Fruit fly (Drosophila melanogaster) whole organism, embryonic: ENCODE measurements around the gene CG15382.

Experiments used
- Ada2b ChIP-seq: fragments of 200-800 bp; sonication (Bioruptor generic); IDR thresholded peaks from 2 replicates; pipeline ENCODE4 v1.3.6; 2022; ENCODE audit warnings: missing biosample characterization, missing genetic modification characterization
- BtbVII ChIP-seq: fragments of 200-800 bp; sonication (Bioruptor generic); optimal IDR thresholded peaks from 3 replicates; lab custom pipeline; 2017; ENCODE audit warnings: missing biosample characterization, mild to moderate bottlenecking, missing genetic modification characterization
- CG13894 ChIP-seq: fragments of 200-800 bp; sonication (Bioruptor generic); optimal IDR thresholded peaks from 3 replicates; lab custom pipeline; 2018; ENCODE audit warnings: missing biosample characterization, mild to moderate bottlenecking, missing genetic modification characterization, moderate library complexity
- CG14050 ChIP-seq: fragments of 200-800 bp; sonication (Bioruptor generic); IDR thresholded peaks from 3 replicates; pipeline ENCODE4 v1.3.6; 2022; ENCODE audit warnings: missing biosample characterization, missing genetic modification characterization
- CG1603 ChIP-seq: fragments of 200-800 bp; sonication (Bioruptor generic); optimal IDR thresholded peaks from 2 replicates; lab custom pipeline; 2019; ENCODE audit warnings: missing biosample characterization, mild to moderate bottlenecking, missing genetic modification characterization, moderate library complexity
- CG17361 ChIP-seq: fragments of 200-800 bp; sonication (Bioruptor generic); IDR thresholded peaks from 3 replicates; pipeline ENCODE4 v1.3.6; 2022; ENCODE audit warnings: missing biosample characterization, missing genetic modification characterization
- CG17802 ChIP-seq: fragments of 200-800 bp; sonication (Bioruptor generic); optimal IDR thresholded peaks from 2 replicates; lab custom pipeline; 2018; ENCODE audit warnings: missing biosample characterization, mild to moderate bottlenecking, missing genetic modification characterization, moderate library complexity
- CG2199 ChIP-seq: fragments of 200-800 bp; sonication (Bioruptor generic); IDR thresholded peaks from 3 replicates; pipeline ENCODE4 v1.3.6; 2022; ENCODE audit warnings: missing biosample characterization, missing genetic modification characterization
- CG2889 ChIP-seq: fragments of 200-800 bp; sonication (Bioruptor generic); IDR thresholded peaks from 3 replicates; pipeline ENCODE4 v1.3.6; 2022; ENCODE audit warnings: missing biosample characterization, missing genetic modification characterization
- CG4707 ChIP-seq: fragments of 200-800 bp; sonication (Bioruptor generic); optimal IDR thresholded peaks from 2 replicates; lab custom pipeline; 2018; ENCODE audit warnings: missing biosample characterization, mild to moderate bottlenecking, missing genetic modification characterization, moderate library complexity
- CG6175 ChIP-seq: fragments of 200-800 bp; sonication (Bioruptor generic); IDR thresholded peaks from 3 replicates; pipeline ENCODE4 v1.3.6; 2022; ENCODE audit warnings: missing biosample characterization, missing genetic modification characterization
- CG7271 ChIP-seq: fragments of 200-800 bp; sonication (Bioruptor generic); optimal IDR thresholded peaks from 2 replicates; lab custom pipeline; 2018; ENCODE audit warnings: missing biosample characterization, mild to moderate bottlenecking, missing genetic modification characterization, moderate library complexity
- CG8388 ChIP-seq: fragments of 200-800 bp; sonication (Bioruptor generic); optimal IDR thresholded peaks from 2 replicates; lab custom pipeline; 2019; ENCODE audit warnings: missing biosample characterization, mild to moderate bottlenecking, missing genetic modification characterization, moderate library complexity
- CG9727 ChIP-seq: fragments of 200-800 bp; sonication (Bioruptor generic); optimal IDR thresholded peaks from 3 replicates; lab custom pipeline; 2017; ENCODE audit warnings: missing biosample characterization, mild to moderate bottlenecking, missing genetic modification characterization
- D19A ChIP-seq: fragments of 200-800 bp; optimal IDR thresholded peaks from 3 replicates; lab custom pipeline; 2019; ENCODE audit warnings: missing biosample characterization, mild to moderate bottlenecking, missing genetic modification characterization, moderate library complexity
- Dek ChIP-seq: fragments of 200-800 bp; sonication (Bioruptor generic); optimal IDR thresholded peaks from 3 replicates; lab custom pipeline; 2019; ENCODE audit warnings: missing biosample characterization, mild to moderate bottlenecking, missing genetic modification characterization, moderate library complexity
- Eip74EF ChIP-seq, 2 experiments: fragments of 200-800 bp in 1 of 2; fragments of >200 bp in 1 of 2; sonication (Bioruptor generic) in 1 of 2; optimal IDR thresholded peaks; 2 replicates each; lab custom pipeline; 2017 to 2019; ENCODE audit warnings: missing biosample characterization in 2 of 2, missing genetic modification characterization in 2 of 2, mild to moderate bottlenecking in 1 of 2, moderate library complexity in 1 of 2
- Fer2 ChIP-seq: fragments of 200-800 bp; sonication (Bioruptor generic); optimal IDR thresholded peaks from 2 replicates; lab custom pipeline; 2018; ENCODE audit warnings: missing biosample characterization, mild to moderate bottlenecking, missing genetic modification characterization, moderate library complexity
- GATAe ChIP-seq: fragments of 200-800 bp; sonication (Bioruptor generic); conservative IDR thresholded peaks from 2 replicates; pipeline ENCODE4 v1.3.6; 2022; ENCODE audit warnings: missing biosample characterization, missing genetic modification characterization
- Hsf ChIP-seq: fragments of 200-800 bp; sonication (Bioruptor generic); optimal IDR thresholded peaks from 3 replicates; lab custom pipeline; 2016; ENCODE audit warnings: missing biosample characterization, missing genetic modification characterization
- Kr ChIP-seq: fragments of 200-800 bp; sonication (Bioruptor generic); optimal IDR thresholded peaks from 2 replicates; lab custom pipeline; 2017; ENCODE audit warnings: missing biosample characterization, mild to moderate bottlenecking, missing genetic modification characterization
- MESR4 ChIP-seq: fragments of 200-800 bp; sonication (Bioruptor generic); optimal IDR thresholded peaks from 2 replicates; lab custom pipeline; 2018; ENCODE audit warnings: missing biosample characterization, mild to moderate bottlenecking, missing genetic modification characterization, moderate library complexity
- Med ChIP-seq: fragments of 200-800 bp; sonication (Bioruptor generic); peaks from one replicate; lab custom pipeline; 2016; ENCODE audit warnings: missing biosample characterization, missing genetic modification characterization, mild to moderate bottlenecking, inconsistent platforms, moderate library complexity
- Stat92E ChIP-seq, 3 experiments: fragments of >200 bp in 2 of 3; fragments of 200-800 bp in 1 of 3; sonication (Bioruptor generic) in 1 of 3; optimal IDR thresholded peaks; 2 replicates each; lab custom pipeline; 2017 to 2019; ENCODE audit warnings: missing biosample characterization in 3 of 3, missing genetic modification characterization in 3 of 3, mild to moderate bottlenecking in 1 of 3, moderate library complexity in 1 of 3
- Xrp1 ChIP-seq: fragments of 200-800 bp; sonication (Bioruptor generic); IDR thresholded peaks from 2 replicates; pipeline ENCODE4 v1.3.6; 2022; ENCODE audit warnings: missing biosample characterization, missing genetic modification characterization
- ab ChIP-seq: fragments of 200-800 bp; sonication (Bioruptor generic); optimal IDR thresholded peaks from 2 replicates; lab custom pipeline; 2016; ENCODE audit warnings: missing biosample characterization, missing genetic modification characterization
- abd-A ChIP-seq: fragments of 200-800 bp; sonication (Bioruptor generic); optimal IDR thresholded peaks from 3 replicates; lab custom pipeline; 2019; ENCODE audit warnings: missing biosample characterization, mild to moderate bottlenecking, missing genetic modification characterization, moderate library complexity
- bsh ChIP-seq, 2 experiments: fragments of 200-800 bp; sonication (Bioruptor generic); optimal IDR thresholded peaks; 2 replicates each; lab custom pipeline; 2017 to 2018; ENCODE audit warnings: mild to moderate bottlenecking in 2 of 2, missing biosample characterization in 2 of 2, missing genetic modification characterization in 2 of 2, moderate library complexity in 1 of 2
- cas ChIP-seq: fragments of 200-800 bp; sonication (Bioruptor generic); IDR thresholded peaks from 2 replicates; pipeline ENCODE4 v1.3.6; 2022; ENCODE audit warnings: missing biosample characterization, missing genetic modification characterization
- chinmo ChIP-seq: fragments of 200-800 bp; sonication (Bioruptor generic); IDR thresholded peaks from 4 replicates; pipeline ENCODE4 v1.3.6; 2022; ENCODE audit warnings: missing biosample characterization, missing genetic modification characterization; ENCODE audit not compliant: partially characterized antibody
- dysf ChIP-seq: fragments of 200-800 bp; sonication (Bioruptor generic); IDR thresholded peaks from 3 replicates; pipeline ENCODE4 v1.3.6; 2022; ENCODE audit warnings: missing biosample characterization, missing genetic modification characterization
- ems ChIP-seq: fragments of 200-800 bp; sonication (Bioruptor generic); optimal IDR thresholded peaks from 3 replicates; lab custom pipeline; 2016; ENCODE audit warnings: missing biosample characterization, missing genetic modification characterization
- gcm2 ChIP-seq: fragments of 200-800 bp; sonication (Bioruptor generic); optimal IDR thresholded peaks from 2 replicates; lab custom pipeline; 2016; ENCODE audit warnings: missing biosample characterization, missing genetic modification characterization
- gem ChIP-seq: fragments of 200-800 bp; sonication (Bioruptor generic); optimal IDR thresholded peaks from 2 replicates; lab custom pipeline; 2019; ENCODE audit warnings: missing biosample characterization, mild to moderate bottlenecking, missing genetic modification characterization, moderate library complexity
- her ChIP-seq: fragments of 200-800 bp; sonication (Bioruptor generic); optimal IDR thresholded peaks from 2 replicates; lab custom pipeline; 2016; ENCODE audit warnings: missing biosample characterization, missing genetic modification characterization
- ken ChIP-seq: fragments of 200-800 bp; sonication (Bioruptor generic); IDR thresholded peaks from 3 replicates; pipeline ENCODE4 v1.3.6; 2022; ENCODE audit warnings: missing biosample characterization, missing genetic modification characterization
- lab ChIP-seq: fragments of 200-800 bp; sonication (Bioruptor generic); optimal IDR thresholded peaks from 3 replicates; lab custom pipeline; 2017; ENCODE audit warnings: missing biosample characterization, missing genetic modification characterization, mild to moderate bottlenecking, moderate library complexity, missing genetic modification reagents
- mirr ChIP-seq: fragments of 200-800 bp; sonication (Bioruptor generic); optimal IDR thresholded peaks from 3 replicates; lab custom pipeline; 2018; ENCODE audit warnings: missing biosample characterization, mild to moderate bottlenecking, missing genetic modification characterization
- phol ChIP-seq: fragments of 200-800 bp; sonication (Bioruptor generic); optimal IDR thresholded peaks from 3 replicates; lab custom pipeline; 2018; ENCODE audit warnings: missing biosample characterization, mild to moderate bottlenecking, missing genetic modification characterization, moderate library complexity
- pros ChIP-seq: fragments of 200-800 bp; sonication (Bioruptor generic); optimal IDR thresholded peaks from 3 replicates; lab custom pipeline; 2019; ENCODE audit warnings: missing biosample characterization, mild to moderate bottlenecking, missing genetic modification characterization, moderate library complexity
- row ChIP-seq: fragments of 200-800 bp; sonication (Bioruptor generic); IDR thresholded peaks from 3 replicates; pipeline ENCODE4 v1.3.6; 2022; ENCODE audit warnings: missing biosample characterization, missing genetic modification characterization
- sd ChIP-seq: fragments of 200-800 bp; sonication (Bioruptor generic); optimal IDR thresholded peaks from 3 replicates; lab custom pipeline; 2018; ENCODE audit warnings: missing biosample characterization, mild to moderate bottlenecking, missing genetic modification characterization, moderate library complexity
- slp2 ChIP-seq: fragments of 200-800 bp; sonication (Bioruptor generic); optimal IDR thresholded peaks from 2 replicates; lab custom pipeline; 2016; ENCODE audit warnings: missing biosample characterization, missing genetic modification characterization
- sob ChIP-seq: fragments of 200-800 bp; sonication (Bioruptor generic); IDR thresholded peaks from 2 replicates; pipeline ENCODE4 v1.3.6; 2022; ENCODE audit warnings: missing biosample characterization, missing genetic modification characterization
- toy ChIP-seq: fragments of 200-800 bp; sonication (Bioruptor generic); IDR thresholded peaks from 2 replicates; pipeline ENCODE4 v1.3.6; 2022; ENCODE audit warnings: missing biosample characterization, missing genetic modification characterization
- trem ChIP-seq: fragments of 200-800 bp; optimal IDR thresholded peaks from 3 replicates; lab custom pipeline; 2019; ENCODE audit warnings: missing biosample characterization, mild to moderate bottlenecking, missing genetic modification characterization, moderate library complexity
- unpg ChIP-seq: fragments of 200-800 bp; sonication (Bioruptor generic); optimal IDR thresholded peaks from 3 replicates; lab custom pipeline; 2018; ENCODE audit warnings: missing biosample characterization, mild to moderate bottlenecking, missing genetic modification characterization, moderate library complexity
- vnd ChIP-seq: fragments of 200-800 bp; sonication (Bioruptor generic); IDR thresholded peaks from 3 replicates; pipeline ENCODE4 v1.3.6; 2022; ENCODE audit warnings: missing biosample characterization, missing genetic modification characterization; ENCODE audit not compliant: partially characterized antibody

The CG15382 gene

dm6 chr2L:2166958-2167707 lies 11.6 kb downstream of the CG15382 start (continued):
- TF ChIP-seq CG17802 (no peak), cas (GFP tag; lab: Robert Waterston, UW) (no peak), Fer2 (tag; lab: Kevin White, UChicago) (no peak), CG4707 (GFP tag; lab: Kevin White, UChicago) (no peak), CG13894 (peak; percentile 68), CG14050 (no peak), Hsf (no peak), Ada2b (GFP tag; lab: Robert Waterston, UW) (no peak), abd-A (tag; lab: Kevin White, UChicago) (peak; percentile 82), Stat92E (GFP tag; optimal IDR thresholded peaks at IDR 0.05; lab: Kevin White, UChicago) (no peak), ab (no peak), Kr (GFP tag; lab: Kevin White, UChicago) (peak; percentile 39), lab (peak; percentile 8), Eip74EF (GFP tag; optimal IDR thresholded peaks at IDR 0.05; lab: Kevin White, UChicago) (no peak), CG17361 (GFP tag; lab: Robert Waterston, UW) (0 out of 3 replicates have a peak, but pooled peaks have one; percentile 17), bsh (GFP tag; optimal IDR thresholded peaks at IDR 0.05; lab: Kevin White, UChicago) (peak in 1 of 2 experiments; percentile 14), chinmo (peak; percentile 82; the same call in 2 of the 4 replicates), vnd (no peak), CG7271 (tag; lab: Kevin White, UChicago) (no peak), ems (GFP tag; lab: Kevin White, UChicago) (no peak), CG6175 (GFP tag; lab: Robert Waterston, UW) (no peak), CG8388 (GFP tag; lab: Kevin White, UChicago) (no peak), sd (tag; lab: Kevin White, UChicago) (peak; percentile 44), mirr (GFP tag; lab: Kevin White, UChicago) (no peak), CG2889 (GFP tag; lab: Robert Waterston, UW) (no peak), pros (GFP tag; lab: Kevin White, UChicago) (peak; percentile 6), dysf (GFP tag; lab: Robert Waterston, UW) (no peak), Med (peak; percentile 51), CG9727 (GFP tag; lab: Kevin White, UChicago) (no peak), CG2199 (peak; percentile 72; the same call in 1 of the 3 replicates), her (GFP tag; lab: Kevin White, UChicago) (no peak), unpg (peak; percentile 27), D19A (tag; lab: Kevin White, UChicago) (peak; percentile 12), gcm2 (GFP tag; lab: Kevin White, UChicago) (no peak), Dek (tag; lab: Kevin White, UChicago) (no peak), slp2 (GFP tag; lab: Kevin White, UChicago) (no peak), ken (GFP tag; lab: Robert Waterston, UW) (no peak), BtbVII (GFP tag; lab: Kevin White, UChicago) (no peak), row (GFP tag; lab: Robert Waterston, UW) (peak; percentile 24; the same call in 1 of the 3 replicates), phol (tag; lab: Kevin White, UChicago) (peak; percentile 6), MESR4 (GFP tag; lab: Kevin White, UChicago) (no peak), CG1603 (tag; lab: Kevin White, UChicago) (peak; percentile 43), sob (no peak), Xrp1 (GFP tag; lab: Robert Waterston, UW) (peak; percentile 14; the same call in 1 of the 2 replicates), GATAe (no peak), trem (no peak), toy (GFP tag; lab: Robert Waterston, UW) (no peak), gem (peak; percentile 2)
